Worm (Caenorhabditis elegans) whole organism, L2 larva: ENCODE data around the gene F23F12.12.
"Not testable (repeated sequence)": the region's sequence is repeated elsewhere in the genome, so short reads cannot be mapped to it uniquely, and the experiment has no call there.

Experiments
- C34F6.9 ChIP-seq: fragments of 150-350 bp; optimal IDR thresholded peaks from 2 replicates; lab custom pipeline; 2014; ENCODE audit warnings: missing biosample characterization, missing genetic modification characterization
- F13H6.1 ChIP-seq: sonication (generic microtip); optimal IDR thresholded peaks from 2 replicates; lab custom pipeline; 2016; ENCODE audit warnings: missing genetic modification characterization, missing compliant biosample characterization
- R02D3.7 ChIP-seq: fragments of 150-350 bp; optimal IDR thresholded peaks from 2 replicates; lab custom pipeline; 2014; ENCODE audit warnings: missing biosample characterization, missing genetic modification characterization
- crh-2 ChIP-seq: sonication (generic microtip); optimal IDR thresholded peaks from 2 replicates; lab custom pipeline; 2017; ENCODE audit warnings: missing biosample characterization, missing genetic modification characterization
- fos-1 ChIP-seq: fragments of 150-350 bp; optimal IDR thresholded peaks from 2 replicates; lab custom pipeline; 2014; ENCODE audit warnings: missing biosample characterization, missing genetic modification characterization
- gmeb-1 ChIP-seq: fragments of 150-350 bp; optimal IDR thresholded peaks from 2 replicates; lab custom pipeline; 2014; ENCODE audit warnings: missing biosample characterization, missing genetic modification characterization
- lin-11 ChIP-seq: fragments of 150-350 bp; sonication (generic microtip); optimal IDR thresholded peaks from 2 replicates; lab custom pipeline; 2014; ENCODE audit warnings: missing biosample characterization, missing genetic modification characterization, inconsistent platforms, mixed read lengths
- lin-13 ChIP-seq: fragments of 150-350 bp; optimal IDR thresholded peaks from 2 replicates; lab custom pipeline; 2014; ENCODE audit warnings: missing biosample characterization, missing genetic modification reagents, missing genetic modification characterization
- lin-39 ChIP-seq: fragments of 150-350 bp; optimal IDR thresholded peaks from 2 replicates; lab custom pipeline; 2014; ENCODE audit warnings: missing biosample characterization, missing genetic modification reagents, missing genetic modification characterization
- lsy-2 ChIP-seq, 2 experiments: fragments of 150-350 bp in 1 of 2; sonication (generic microtip) in 1 of 2; optimal IDR thresholded peaks; 2 replicates each; lab custom pipeline; 2014 to 2017; ENCODE audit warnings: missing biosample characterization in 2 of 2, missing genetic modification characterization in 2 of 2
- nhr-129 ChIP-seq: fragments of 150-350 bp; optimal IDR thresholded peaks from 2 replicates; lab custom pipeline; 2014; ENCODE audit warnings: missing biosample characterization, missing genetic modification characterization
- nhr-21 ChIP-seq: fragments of 150-350 bp; optimal IDR thresholded peaks from 2 replicates; lab custom pipeline; 2014; ENCODE audit warnings: missing biosample characterization, missing genetic modification characterization
- nhr-25 ChIP-seq: fragments of 150-350 bp; sonication (generic microtip); optimal IDR thresholded peaks from 3 replicates; lab custom pipeline; 2014; ENCODE audit warnings: missing biosample characterization, missing genetic modification characterization
- sma-3 ChIP-seq: sonication (generic microtip); optimal IDR thresholded peaks from 2 replicates; lab custom pipeline; 2016; ENCODE audit warnings: missing genetic modification reagents, missing genetic modification characterization, missing compliant biosample characterization
- sma-9 ChIP-seq, 2 experiments: fragments of 150-350 bp in 1 of 2; sonication (generic microtip) in 1 of 2; optimal IDR thresholded peaks; 2 replicates each; lab custom pipeline; 2014 to 2016; ENCODE audit warnings: missing genetic modification characterization in 2 of 2, mild to moderate bottlenecking in 1 of 2, missing biosample characterization in 1 of 2, missing compliant biosample characterization in 1 of 2, missing genetic modification reagents in 1 of 2, moderate library complexity in 1 of 2
- unc-39 ChIP-seq: fragments of 150-350 bp; optimal IDR thresholded peaks from 2 replicates; lab custom pipeline; 2014; ENCODE audit warnings: missing biosample characterization, missing genetic modification characterization
- unc-55 ChIP-seq: fragments of 150-350 bp; sonication (generic microtip); optimal IDR thresholded peaks from 3 replicates; lab custom pipeline; 2014; ENCODE audit warnings: missing biosample characterization, missing genetic modification reagents, missing genetic modification characterization
- zag-1 ChIP-seq: fragments of 150-350 bp; optimal IDR thresholded peaks from 2 replicates; lab custom pipeline; 2014; ENCODE audit warnings: missing biosample characterization, missing genetic modification characterization
- ztf-11 ChIP-seq: sonication (generic microtip); optimal IDR thresholded peaks from 2 replicates; lab custom pipeline; 2017; ENCODE audit warnings: missing biosample characterization, missing genetic modification characterization

The F23F12.12 gene

ce11 chrIII:6551187-6552058 is 43.5 kb downstream of the F23F12.12 start, which contains the start of gene C09E7.7:
Gene C09E7.7, minus strand, starts transcription at chrIII:6551243.
- TF ChIP-seq sma-3 (GFP tag; lab: Kevin White, UChicago) (peak; percentile 72), crh-2 (tag; lab: Kevin White, UChicago) (peak; percentile 18), nhr-21 (tag; lab: Kevin White, UChicago) (peak; percentile 24), lin-13 (GFP tag; lab: Kevin White, UChicago) (peak; percentile 50), nhr-25 (peak; percentile 29), unc-55 (GFP tag; lab: Kevin White, UChicago) (peak; percentile 48), fos-1 (tag; lab: Kevin White, UChicago) (peak; percentile 16), lin-11 (peak; percentile 31), gmeb-1 (tag; lab: Kevin White, UChicago) (peak; percentile 42), sma-9 (GFP tag; optimal IDR thresholded peaks at IDR 0.05; lab: Kevin White, UChicago) (peak; percentile 60), F13H6.1 (tag; lab: Kevin White, UChicago) (peak; percentile 55), lsy-2 (tag; optimal IDR thresholded peaks at IDR 0.05; lab: Kevin White, UChicago) (peak; percentile 45 to 48), C34F6.9 (tag; lab: Kevin White, UChicago) (peak; percentile 57), zag-1 (tag; lab: Kevin White, UChicago) (peak; percentile 7), nhr-129 (tag; lab: Kevin White, UChicago) (peak; percentile 43)
- not testable (repeated sequence) for TF ChIP-seq sma-9 (tag; optimal IDR thresholded peaks at IDR 0.05; lab: Kevin White, UChicago)
- TF ChIP-seq, all 48 proteins: peak for 15; not testable (repeated sequence) for 33

DNA sequence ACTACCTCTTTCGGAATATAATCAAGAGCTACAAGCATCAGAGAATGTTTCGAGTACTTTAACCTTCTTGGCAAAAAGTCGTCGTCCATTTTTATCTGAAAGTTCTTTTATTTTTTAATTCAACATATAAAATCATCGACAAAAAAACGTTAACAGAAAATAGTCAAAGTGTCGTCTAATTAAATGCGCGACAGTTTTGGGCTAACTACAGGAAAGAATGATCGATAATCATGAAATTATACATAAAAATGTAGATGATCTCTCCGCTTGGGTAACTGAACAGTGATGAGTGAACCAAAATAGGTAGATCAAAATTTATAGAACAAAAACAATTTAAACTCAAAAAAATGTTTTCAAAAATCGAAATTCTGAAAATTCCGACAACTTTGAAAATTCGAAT is 50.6 kb downstream of the F23F12.12 start, which contains the start of gene C09E7.8:
TSS of gene C09E7.8 (minus strand) at position 101 of the 400 bp plus-strand sequence.
- no peak for TF ChIP-seq ztf-11 (tag; lab: Kevin White, UChicago)
- no peak for TF ChIP-seq lin-39
- no peak for TF ChIP-seq R02D3.7 (tag; lab: Kevin White, UChicago)
- TF ChIP-seq fos-1 (tag; lab: Kevin White, UChicago) = no peak
- no peak for TF ChIP-seq unc-39
